Fruit fly (Drosophila melanogaster): ENCODE results near the gene CG1647.

The CG1647 gene

DNA sequence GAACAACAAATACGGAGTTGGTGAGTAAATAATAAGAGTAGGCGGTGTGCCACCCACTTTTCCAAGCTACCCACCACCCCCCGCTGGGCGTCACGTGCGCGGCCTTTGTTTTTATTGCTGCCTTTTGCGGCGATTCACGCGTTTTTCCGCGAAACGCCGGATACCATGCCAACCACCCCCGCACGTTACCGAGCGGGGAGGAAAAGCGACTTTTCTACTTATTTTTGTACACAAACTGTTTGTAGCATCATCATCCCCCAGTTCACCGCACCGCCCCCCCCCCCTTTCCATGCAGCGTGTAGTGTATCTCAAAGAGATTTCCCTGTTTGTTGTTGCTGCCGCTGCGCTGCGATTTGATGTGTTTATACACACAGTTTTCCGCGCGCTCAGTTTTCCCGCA is 26.0 kb downstream of the CG1647 start (continued):
- no peak for TF ChIP-seq nom (GFP tag; optimal IDR thresholded peaks at IDR 0.05)
- no peak for TF ChIP-seq sisA (GFP tag; IDR thresholded peaks at IDR 0.05)
- no peak for TF ChIP-seq maf-S (GFP tag; optimal IDR thresholded peaks at IDR 0.05)
- TF ChIP-seq wor (GFP tag; IDR thresholded peaks at IDR 0.05), result no peak
- peak; percentile 48 for TF ChIP-seq Med (GFP tag)
- no peak for TF ChIP-seq NC2α (GFP tag; optimal IDR thresholded peaks at IDR 0.05)
- no peak for TF ChIP-seq CG12942 (GFP tag; optimal IDR thresholded peaks at IDR 0.05)
- TF ChIP-seq vnd (GFP tag; IDR thresholded peaks at IDR 0.05; ENCODE audit: partially characterized antibody), result 0 out of 3 replicates have a peak, but pooled peaks have one; percentile 29
- TF ChIP-seq vfl (GFP tag; optimal IDR thresholded peaks at IDR 0.05), result no peak
- TF ChIP-seq D19A (tag; optimal IDR thresholded peaks at IDR 0.05), result peak; percentile 26
- TF ChIP-seq CG7372 (GFP tag; IDR thresholded peaks at IDR 0.05), result 0 out of 2 replicates have a peak, but pooled peaks have one; percentile 16
- no peak for TF ChIP-seq Lim3 (GFP tag; IDR thresholded peaks at IDR 0.05)
- 0 out of 2 replicates have a peak, but pooled peaks have one; percentile 17 for TF ChIP-seq Rfx (GFP tag; IDR thresholded peaks at IDR 0.05)
- TF ChIP-seq CG4328 (GFP tag; optimal IDR thresholded peaks at IDR 0.05), result no peak
- TF ChIP-seq fru (optimal IDR thresholded peaks at IDR 0.05), result no peak
- peak; percentile 30 for TF ChIP-seq CG12769 (tag; optimal IDR thresholded peaks at IDR 0.05)
- TF ChIP-seq CG1529 (GFP tag; optimal IDR thresholded peaks at IDR 0.05), result no peak

DNA sequence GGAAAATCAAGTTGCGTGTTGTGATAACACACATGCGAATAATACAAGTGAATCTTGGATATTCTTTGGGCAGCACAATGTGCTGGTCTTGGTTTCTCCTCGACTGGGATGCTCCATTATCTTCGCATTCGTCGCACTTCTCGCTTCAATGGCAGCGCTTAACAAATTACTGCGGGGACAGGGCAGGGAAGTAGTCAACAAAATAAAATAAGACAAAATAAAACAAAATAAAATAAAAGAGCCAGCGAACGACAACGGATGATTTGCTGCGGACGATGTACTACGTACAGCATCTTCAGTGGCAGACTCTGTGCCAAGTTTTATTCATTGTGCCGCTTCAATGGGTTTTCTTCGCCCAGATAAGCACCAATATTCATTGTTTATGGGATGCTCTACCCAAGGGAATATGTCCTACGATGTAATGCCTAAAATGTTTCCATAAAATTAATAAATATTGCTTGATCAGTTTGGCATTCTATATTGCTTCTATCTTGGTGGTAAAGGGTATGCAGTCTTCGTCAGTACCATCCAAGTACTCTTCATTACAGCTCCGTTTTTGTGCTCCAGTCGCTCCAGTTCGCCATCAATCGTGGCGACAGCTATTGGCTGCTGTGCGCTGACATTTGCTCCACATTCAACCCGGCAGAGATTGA is 27.0 kb downstream of the CG1647 start:
- no peak for TF ChIP-seq Sry-β (GFP tag; optimal IDR thresholded peaks at IDR 0.05)
- no peak for TF ChIP-seq CG3847 (GFP tag; IDR thresholded peaks at IDR 0.05)
- TF ChIP-seq HLH54F (GFP tag; optimal IDR thresholded peaks at IDR 0.05), result no peak
- 0 out of 2 replicates have a peak, but pooled peaks have one; percentile 11 for TF ChIP-seq HLH3B (GFP tag; IDR thresholded peaks at IDR 0.05)
- TF ChIP-seq bsh (GFP tag; optimal IDR thresholded peaks at IDR 0.05), result peak in 1 of 2 experiments; percentile 14
- no peak for TF ChIP-seq CG14860 (GFP tag; IDR thresholded peaks at IDR 0.05; ENCODE audit: partially characterized antibody)
- 0 out of 2 replicates have a peak, but pooled peaks have one; percentile 42 for TF ChIP-seq Drgx (GFP tag; IDR thresholded peaks at IDR 0.05)
- peak; percentile 4 for TF ChIP-seq CG1603 (tag; optimal IDR thresholded peaks at IDR 0.05)
- 0 out of 3 replicates have a peak, but pooled peaks have one; percentile 25 for TF ChIP-seq CG2199 (GFP tag; IDR thresholded peaks at IDR 0.05)
- no peak for TF ChIP-seq chn (GFP tag; optimal IDR thresholded peaks at IDR 0.05)
- 0 out of 2 replicates have a peak, but pooled peaks have one; percentile 23 for TF ChIP-seq crol (GFP tag; IDR thresholded peaks at IDR 0.05)
- no peak for TF ChIP-seq Fer3 (tag; optimal IDR thresholded peaks at IDR 0.05)
- no peak for TF ChIP-seq NC2α (GFP tag; optimal IDR thresholded peaks at IDR 0.05)
- peak; percentile 91 for TF ChIP-seq nom (GFP tag; optimal IDR thresholded peaks at IDR 0.05)
- no peak for TF ChIP-seq CG7271 (tag; optimal IDR thresholded peaks at IDR 0.05)
- TF ChIP-seq Med (GFP tag), result peak; percentile 13
- peak; percentile 11 for TF ChIP-seq gem (tag; optimal IDR thresholded peaks at IDR 0.05)
- peak; percentile 90 for TF ChIP-seq D19A (tag; optimal IDR thresholded peaks at IDR 0.05)
- TF ChIP-seq Ada2b (GFP tag; IDR thresholded peaks at IDR 0.05), result no peak
- no peak for TF ChIP-seq ato (GFP tag; IDR thresholded peaks at IDR 0.05; ENCODE audit: partially characterized antibody)
- no peak for TF ChIP-seq NFAT (GFP tag; IDR thresholded peaks at IDR 0.05)
- no peak for TF ChIP-seq shn (GFP tag; optimal IDR thresholded peaks at IDR 0.05)
- TF ChIP-seq row (GFP tag; IDR thresholded peaks at IDR 0.05), result peak; percentile 30; the same call in 1 of the 3 replicates
- no peak for TF ChIP-seq Dbx (GFP tag; IDR thresholded peaks at IDR 0.05)
- no peak for TF ChIP-seq CG2889 (GFP tag; IDR thresholded peaks at IDR 0.05)
- no peak for TF ChIP-seq CG42726 (GFP tag; IDR thresholded peaks at IDR 0.05; ENCODE audit: partially characterized antibody)
